Fruit fly (Drosophila melanogaster): ENCODE results near the gene CtsK1.
A peak's percentile ranks its signal among the peaks of the same experiment; 100 is the strongest.

The CtsK1 gene

dm6 chr3L:14002524-14003135 is 8.6 kb downstream of the CtsK1 start (continued):
- TF ChIP-seq exex (tag; optimal IDR thresholded peaks at IDR 0.05) = peak; percentile 50
- no peak for TF ChIP-seq Awh (GFP tag; IDR thresholded peaks at IDR 0.05)
- TF ChIP-seq ase (GFP tag; IDR thresholded peaks at IDR 0.05) = no peak
- no peak for TF ChIP-seq CG6654 (GFP tag; optimal IDR thresholded peaks at IDR 0.05)
- TF ChIP-seq hth (optimal IDR thresholded peaks at IDR 0.05) = no peak
- peak; percentile 97 for TF ChIP-seq abd-A (tag; optimal IDR thresholded peaks at IDR 0.05)
- TF ChIP-seq CG9437 (GFP tag; optimal IDR thresholded peaks at IDR 0.05) = peak; percentile 24
- peak; percentile 35 for TF ChIP-seq lab (GFP tag; optimal IDR thresholded peaks at IDR 0.05)
- TF ChIP-seq CG17829 (tag; optimal IDR thresholded peaks at IDR 0.05) = peak; percentile 13
- 0 out of 3 replicates have a peak, but pooled peaks have one; percentile 39 for TF ChIP-seq CG7963 (GFP tag; IDR thresholded peaks at IDR 0.05; ENCODE audit: partially characterized antibody)
- no peak for TF ChIP-seq CG17359 (tag; optimal IDR thresholded peaks at IDR 0.05)
- no peak for TF ChIP-seq Camta (GFP tag; optimal IDR thresholded peaks at IDR 0.05)
- TF ChIP-seq dm (GFP tag; optimal IDR thresholded peaks at IDR 0.05) = peak; percentile 50
- peak; percentile 6 for TF ChIP-seq NC2β (GFP tag; optimal IDR thresholded peaks at IDR 0.05)
- TF ChIP-seq NC2α (GFP tag; optimal IDR thresholded peaks at IDR 0.05) = no peak
- TF ChIP-seq HmgD (GFP tag; optimal IDR thresholded peaks at IDR 0.05) = peak; percentile 62
- peak; percentile 60 for TF ChIP-seq HmgZ (tag; optimal IDR thresholded peaks at IDR 0.05)
- TF ChIP-seq dati (GFP tag; IDR thresholded peaks at IDR 0.05) = no peak
- TF ChIP-seq CHES-1-like (GFP tag; optimal IDR thresholded peaks at IDR 0.05) = peak; percentile 13
- TF ChIP-seq org-1 (GFP tag; optimal IDR thresholded peaks at IDR 0.05) = no peak
- TF ChIP-seq nerfin-1 (tag; optimal IDR thresholded peaks at IDR 0.05) = peak; percentile 71
- TF ChIP-seq CG8089 (GFP tag; optimal IDR thresholded peaks at IDR 0.05) = no peak
- peak; percentile 18 for TF ChIP-seq MESR4 (GFP tag; optimal IDR thresholded peaks at IDR 0.05)
- peak; percentile 42; the same call in 1 of the 2 replicates for TF ChIP-seq MBD-R2 (GFP tag; IDR thresholded peaks at IDR 0.05)
- TF ChIP-seq CG4282 (GFP tag; optimal IDR thresholded peaks at IDR 0.05) = peak; percentile 5
- peak in 1 of 2 experiments; percentile 13 for TF ChIP-seq Hr51 (GFP tag; optimal IDR thresholded peaks at IDR 0.05)
- TF ChIP-seq phol (tag; optimal IDR thresholded peaks at IDR 0.05) = peak; percentile 45
- no peak for TF ChIP-seq Dip3 (GFP tag; optimal IDR thresholded peaks at IDR 0.05)
- TF ChIP-seq ems (GFP tag; optimal IDR thresholded peaks at IDR 0.05) = no peak
- TF ChIP-seq Pdp1 (GFP tag; optimal IDR thresholded peaks at IDR 0.05) = peak in 1 of 2 experiments; percentile 42
- TF ChIP-seq unc-4 (GFP tag; IDR thresholded peaks at IDR 0.05; ENCODE audit: partially characterized antibody) = no peak
- TF ChIP-seq CG11696 (GFP tag; IDR thresholded peaks at IDR 0.05) = no peak
- no peak for TF ChIP-seq ftz-f1 (GFP tag; optimal IDR thresholded peaks at IDR 0.05)
- TF ChIP-seq CG9727 (GFP tag; optimal IDR thresholded peaks at IDR 0.05) = no peak
- TF ChIP-seq Spps (tag; optimal IDR thresholded peaks at IDR 0.05) = no peak
- TF ChIP-seq Atf6 (GFP tag; IDR thresholded peaks at IDR 0.05) = no peak
- peak; percentile 76 for TF ChIP-seq Abd-B (GFP tag; optimal IDR thresholded peaks at IDR 0.05)
- TF ChIP-seq Meics (GFP tag; optimal IDR thresholded peaks at IDR 0.05) = no peak
- no peak for TF ChIP-seq CG18262 (tag; optimal IDR thresholded peaks at IDR 0.05)
- no peak for TF ChIP-seq Sox100B (GFP tag; optimal IDR thresholded peaks at IDR 0.05)
- TF ChIP-seq grn (GFP tag; optimal IDR thresholded peaks at IDR 0.05) = no peak
- peak; percentile 66 for TF ChIP-seq CG10543 (GFP tag; optimal IDR thresholded peaks at IDR 0.05)
- peak; percentile 83 for TF ChIP-seq CG8924 (tag; optimal IDR thresholded peaks at IDR 0.05)
- TF ChIP-seq ci (GFP tag; IDR thresholded peaks at IDR 0.05) = 0 out of 3 replicates have a peak, but pooled peaks have one; percentile 42
- no peak for TF ChIP-seq slp2 (GFP tag; optimal IDR thresholded peaks at IDR 0.05)
- TF ChIP-seq ap (GFP tag; IDR thresholded peaks at IDR 0.05) = no peak
- TF ChIP-seq pzg (GFP tag; optimal IDR thresholded peaks at IDR 0.05) = peak; percentile 81
- peak; percentile 86 for TF ChIP-seq Med (GFP tag)
- TF ChIP-seq psq (GFP tag; optimal IDR thresholded peaks at IDR 0.05) = peak; percentile 100
- peak; percentile 2 for TF ChIP-seq Lhr (GFP tag; optimal IDR thresholded peaks at IDR 0.05)

Measured in whole organism, embryonic.